Worm (Caenorhabditis elegans) whole organism, young adult: Measurements from ENCODE around the gene F21D5.9.

Experiments used
- C06A6.2 ChIP-seq: fragments of 200-800 bp; sonication (Bioruptor generic); conservative IDR thresholded peaks from 2 replicates; pipeline ENCODE4 v1.3.6; 2022; ENCODE audit warnings: missing genetic modification characterization, missing compliant biosample characterization
- F23B12.7 ChIP-seq: sonication (generic microtip); optimal IDR thresholded peaks from 2 replicates; lab custom pipeline; 2017; ENCODE audit warnings: missing genetic modification characterization, mild to moderate bottlenecking, missing compliant biosample characterization, antibody characterized with exemption, moderate library complexity; ENCODE audit not compliant: insufficient read depth
- F33H1.4 ChIP-seq: fragments of 200-800 bp; sonication (Bioruptor generic); IDR thresholded peaks from 2 replicates; pipeline ENCODE4 v1.3.6; 2022; ENCODE audit warnings: missing genetic modification reagents, missing genetic modification characterization, missing compliant biosample characterization
- F57C9.4 ChIP-seq: sonication (generic microtip); optimal IDR thresholded peaks from 2 replicates; lab custom pipeline; 2017; ENCODE audit warnings: mild to moderate bottlenecking, missing genetic modification characterization, missing compliant biosample characterization
- Y53F4B.3 ChIP-seq: fragments of 200-800 bp; sonication (Bioruptor generic); IDR thresholded peaks from 2 replicates; pipeline ENCODE4 v1.3.6; 2022; ENCODE audit warnings: missing genetic modification reagents, missing genetic modification characterization, missing compliant biosample characterization
- attf-3 ChIP-seq: fragments of 200-800 bp; sonication (Bioruptor generic); conservative IDR thresholded peaks from 2 replicates; pipeline ENCODE4 v1.3.6; 2022; ENCODE audit warnings: missing genetic modification reagents, missing genetic modification characterization, missing compliant biosample characterization
- bed-2 ChIP-seq: fragments of 200-800 bp; sonication (Bioruptor generic); IDR thresholded peaks from 2 replicates; pipeline ENCODE4 v1.3.6; 2022; ENCODE audit warnings: missing genetic modification reagents, missing genetic modification characterization, missing compliant biosample characterization
- ceh-27 ChIP-seq: fragments of 200-800 bp; sonication (Bioruptor generic); optimal IDR thresholded peaks from 2 replicates; lab custom pipeline; 2018; ENCODE audit warnings: mild to moderate bottlenecking, missing genetic modification characterization, moderate library complexity, missing compliant biosample characterization
- chd-7 ChIP-seq: sonication (generic microtip); optimal IDR thresholded peaks from 2 replicates; lab custom pipeline; 2016; ENCODE audit warnings: mild to moderate bottlenecking, missing genetic modification characterization, moderate library complexity, missing compliant biosample characterization
- die-1 ChIP-seq: sonication (generic microtip); optimal IDR thresholded peaks from 2 replicates; lab custom pipeline; 2016; ENCODE audit warnings: missing genotype, mild to moderate bottlenecking, missing genetic modification characterization, missing compliant biosample characterization
- dox-1 ChIP-seq: fragments of 200-800 bp; sonication (Bioruptor generic); IDR thresholded peaks from 2 replicates; pipeline ENCODE4 v1.3.6; 2022; ENCODE audit warnings: missing genetic modification reagents, missing genetic modification characterization, missing compliant biosample characterization
- dpl-1 ChIP-seq: fragments of 150-350 bp; optimal IDR thresholded peaks from 2 replicates; lab custom pipeline; 2014; ENCODE audit warnings: missing biosample characterization, missing genetic modification reagents, missing genetic modification characterization
- efl-1 ChIP-seq: fragments of 150-350 bp; optimal IDR thresholded peaks from 2 replicates; lab custom pipeline; 2014; ENCODE audit warnings: missing biosample characterization, missing genetic modification reagents, missing genetic modification characterization
- egrh-3 ChIP-seq: fragments of 200-800 bp; sonication (Bioruptor generic); IDR thresholded peaks from 2 replicates; pipeline ENCODE4 v1.3.6; 2022; ENCODE audit warnings: missing genetic modification reagents, missing genetic modification characterization, missing compliant biosample characterization
- hmg-1.2 ChIP-seq: fragments of 200-800 bp; sonication (Bioruptor generic); IDR thresholded peaks from 2 replicates; pipeline ENCODE4 v1.3.6; 2022; ENCODE audit warnings: missing genetic modification reagents, missing genetic modification characterization, missing compliant biosample characterization
- hmg-20 ChIP-seq: fragments of 200-800 bp; sonication (Bioruptor generic); IDR thresholded peaks from 2 replicates; pipeline ENCODE4 v1.3.6; 2022; ENCODE audit warnings: missing genetic modification reagents, missing genetic modification characterization, missing compliant biosample characterization
- lin-40 ChIP-seq: sonication (generic microtip); optimal IDR thresholded peaks from 2 replicates; lab custom pipeline; 2016; ENCODE audit warnings: missing genetic modification characterization, mild to moderate bottlenecking, missing compliant biosample characterization, missing genotype, missing genetic modification reagents
- lin-54 ChIP-seq: fragments of 200-800 bp; sonication (Bioruptor generic); optimal IDR thresholded peaks from 2 replicates; lab custom pipeline; 2018; ENCODE audit warnings: mild to moderate bottlenecking, missing genetic modification characterization, missing compliant biosample characterization
- lir-1 ChIP-seq: fragments of 200-800 bp; sonication (Bioruptor generic); conservative IDR thresholded peaks from 2 replicates; pipeline ENCODE4 v1.3.6; 2022; ENCODE audit warnings: missing genetic modification reagents, missing genetic modification characterization, missing compliant biosample characterization
- lsl-1 ChIP-seq: fragments of 200-800 bp; sonication (Bioruptor generic); optimal IDR thresholded peaks from 2 replicates; lab custom pipeline; 2018; ENCODE audit warnings: mild to moderate bottlenecking, missing genetic modification characterization, moderate library complexity, missing compliant biosample characterization
- lsy-27 ChIP-seq: sonication (generic microtip); optimal IDR thresholded peaks from 2 replicates; lab custom pipeline; 2017; ENCODE audit warnings: missing genetic modification characterization, mild to moderate bottlenecking, missing compliant biosample characterization, antibody characterized with exemption, missing genotype, borderline replicate concordance; ENCODE audit not compliant: insufficient read depth
- madf-10 ChIP-seq: sonication (generic microtip); optimal IDR thresholded peaks from 2 replicates; lab custom pipeline; 2016; ENCODE audit warnings: mild to moderate bottlenecking, missing genetic modification characterization, missing compliant biosample characterization
- mel-28 ChIP-seq: sonication (generic microtip); optimal IDR thresholded peaks from 2 replicates; lab custom pipeline; 2016; ENCODE audit warnings: borderline replicate concordance, mild to moderate bottlenecking, missing genetic modification characterization, missing compliant biosample characterization
- mxl-1 ChIP-seq: sonication (generic microtip); optimal IDR thresholded peaks from 2 replicates; lab custom pipeline; 2016; ENCODE audit warnings: missing genetic modification characterization, missing compliant biosample characterization
- nfya-1 ChIP-seq: sonication (generic microtip); optimal IDR thresholded peaks from 2 replicates; lab custom pipeline; 2017; ENCODE audit warnings: antibody characterized with exemption, missing compliant biosample characterization, missing genetic modification characterization, borderline replicate concordance; ENCODE audit not compliant: insufficient read depth
- nhr-179 ChIP-seq: sonication (generic microtip); optimal IDR thresholded peaks from 2 replicates; lab custom pipeline; 2016; ENCODE audit warnings: mild to moderate bottlenecking, missing genetic modification characterization, missing compliant biosample characterization
- nhr-80 ChIP-seq: sonication (generic microtip); optimal IDR thresholded peaks from 2 replicates; lab custom pipeline; 2016; ENCODE audit warnings: missing genetic modification characterization, missing compliant biosample characterization
- pha-4 ChIP-seq: fragments of 150-350 bp; sonication (generic microtip); optimal IDR thresholded peaks from 2 replicates; lab custom pipeline; 2014; ENCODE audit warnings: missing biosample characterization, missing genetic modification reagents, missing genetic modification characterization
- snpc-4 ChIP-seq, 5 experiments: fragments of 150-350 bp in 1 of 5; sonication (generic microtip) in 4 of 5; optimal IDR thresholded peaks; 2 replicates each; lab custom pipeline; 2014 to 2018; ENCODE audit warnings: missing genetic modification characterization in 5 of 5, missing biosample characterization in 3 of 5, antibody characterized with exemption in 2 of 5, mild to moderate bottlenecking in 2 of 5, missing compliant biosample characterization in 2 of 5, missing genotype in 2 of 5, moderate library complexity in 2 of 5, missing genetic modification reagents in 1 of 5
- ztf-6 ChIP-seq: fragments of 200-800 bp; sonication (Bioruptor generic); IDR thresholded peaks from 2 replicates; pipeline ENCODE4 v1.3.6; 2022; ENCODE audit warnings: missing genetic modification reagents, missing genetic modification characterization, missing compliant biosample characterization

Gene F21D5.9

ce11 chrIV:8752492-8752891 is 28.7 kb downstream of the F21D5.9 start (continued):
- TF ChIP-seq Y53F4B.3 (GFP tag; lab: Robert Waterston, UW) (no peak), egrh-3 (GFP tag; lab: Robert Waterston, UW) (no peak), F33H1.4 (GFP tag; lab: Robert Waterston, UW) (no peak), chd-7 (no peak), lir-1 (GFP tag; lab: Robert Waterston, UW) (no peak), lin-40 (tag; lab: Kevin White, UChicago) (no peak), mel-28 (tag; lab: Kevin White, UChicago) (no peak), snpc-4 (GFP tag; optimal IDR thresholded peaks at IDR 0.05; lab: Kevin White, UChicago) (no peak), snpc-4 (tag; optimal IDR thresholded peaks at IDR 0.05; lab: Kevin White, UChicago) (peak in 1 of 4 experiments; percentile 0), bed-2 (GFP tag; lab: Robert Waterston, UW) (no peak), pha-4 (tag; lab: Kevin White, UChicago) (no peak), die-1 (tag; lab: Kevin White, UChicago) (no peak), hmg-1.2 (GFP tag; lab: Robert Waterston, UW) (0 out of 2 replicates have a peak, but pooled peaks have one; percentile 21), lsy-27 (tag; lab: Kevin White, UChicago) (no peak), ztf-6 (GFP tag; lab: Robert Waterston, UW) (no peak), ceh-27 (GFP tag; lab: Kevin White, UChicago) (no peak), mxl-1 (no peak)
- TF ChIP-seq, all 124 proteins: peak for 13

ce11 chrIV:8754146-8754545 is 30.3 kb downstream of the F21D5.9 start:
- no peak for TF ChIP-seq dox-1 (GFP tag; lab: Robert Waterston, UW)
- peak; percentile 0 for TF ChIP-seq efl-1 (GFP tag; lab: Kevin White, UChicago)
- no peak for TF ChIP-seq nfya-1 (tag; lab: Kevin White, UChicago)
- TF ChIP-seq F33H1.4 (GFP tag; lab: Robert Waterston, UW) = peak; percentile 81; the same call in 1 of the 2 replicates
- TF ChIP-seq lin-54 (GFP tag; lab: Kevin White, UChicago) = no peak
- peak; percentile 5 for TF ChIP-seq F23B12.7 (tag; lab: Kevin White, UChicago)
- TF ChIP-seq hmg-20 (GFP tag; lab: Robert Waterston, UW) = no peak
- TF ChIP-seq lsl-1 = peak; percentile 79
- no peak for TF ChIP-seq F57C9.4

ce11 chrIV:8754727-8755126 is 30.9 kb downstream of the F21D5.9 start, which contains the start of gene elli-1:
elli-1 (minus strand) TSS chrIV:8754827.
- TF ChIP-seq efl-1 (GFP tag; lab: Kevin White, UChicago) (peak; percentile 53), C06A6.2 (GFP tag; lab: Robert Waterston, UW) (no peak), dpl-1 (GFP tag; lab: Kevin White, UChicago) (peak; percentile 16), nhr-179 (tag; lab: Kevin White, UChicago) (no peak)

- TF ChIP-seq nhr-80 (tag; lab: Kevin White, UChicago) = peak; percentile 74
- TF ChIP-seq Y53F4B.3 (GFP tag; lab: Robert Waterston, UW) = no peak
- TF ChIP-seq madf-10 (tag; lab: Kevin White, UChicago) = peak; percentile 83
- TF ChIP-seq F57C9.4 = no peak
These were observed 33.9 kb downstream of the F21D5.9 start for ce11 chrIV:8757729-8758128.

ce11 chrIV:8758620-8759019 is 34.8 kb downstream of the F21D5.9 start:
- no peak for TF ChIP-seq attf-3 (GFP tag; lab: Robert Waterston, UW)
- peak; percentile 99 for TF ChIP-seq madf-10 (tag; lab: Kevin White, UChicago)
- peak; percentile 47; the same call in 1 of the 2 replicates for TF ChIP-seq hmg-1.2 (GFP tag; lab: Robert Waterston, UW)
